Worm (Caenorhabditis elegans): ENCODE measurements around the gene C50B6.7.

DNA sequence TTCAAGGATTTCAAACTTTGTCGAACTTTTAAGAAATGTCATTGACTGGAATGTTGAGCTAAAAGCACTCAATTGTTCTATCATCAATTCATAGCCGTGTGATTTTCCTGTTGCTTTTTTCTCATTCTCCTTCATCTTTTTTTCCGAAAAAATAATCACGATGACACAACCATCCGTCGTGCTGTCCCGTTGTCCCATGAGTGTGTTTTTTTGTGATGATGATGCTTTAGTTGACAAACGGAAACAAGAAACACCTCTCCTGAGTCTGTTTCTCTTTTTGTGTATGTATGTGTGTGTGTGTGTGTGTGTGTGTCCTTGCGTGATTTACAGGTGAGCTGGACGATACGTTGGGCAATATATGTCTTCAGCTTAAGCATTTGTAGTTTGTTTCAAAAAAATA, 24.3 kb downstream of the C50B6.7 start:
- TF ChIP-seq ztf-29 (GFP tag; IDR thresholded peaks at IDR 0.05): no peak
- no peak for TF ChIP-seq ref-1 (GFP tag; conservative IDR thresholded peaks at IDR 0.05)
- TF ChIP-seq cog-1 (tag; optimal IDR thresholded peaks at IDR 0.05): no peak
- TF ChIP-seq ztf-23 (GFP tag; IDR thresholded peaks at IDR 0.05): no peak
- TF ChIP-seq flt-1 (GFP tag; IDR thresholded peaks at IDR 0.05): no peak

All from whole organism, midembryonic.